Worm (Caenorhabditis elegans) whole organism, L4 larva: ENCODE results near the gene F40H3.2.

Source experiments
- aha-1 ChIP-seq: fragments of 150-350 bp; peaks from one replicate; lab custom pipeline; 2014; ENCODE audit warnings: missing biosample characterization, missing genetic modification characterization
- dmd-6 ChIP-seq: fragments of 200-800 bp; sonication (Bioruptor generic); IDR thresholded peaks from 2 replicates; pipeline ENCODE4 v1.3.6; 2022; ENCODE audit warnings: missing genetic modification reagents, missing genetic modification characterization, missing compliant biosample characterization
- dmd-8 ChIP-seq: fragments of 200-800 bp; sonication (Bioruptor generic); IDR thresholded peaks from 2 replicates; pipeline ENCODE4 v1.3.6; 2022; ENCODE audit warnings: missing genetic modification characterization, missing compliant biosample characterization
- nhr-11 ChIP-seq: fragments of 150-350 bp; optimal IDR thresholded peaks from 2 replicates; lab custom pipeline; 2014; ENCODE audit warnings: missing biosample characterization, missing genetic modification characterization
- nhr-237 ChIP-seq: sonication (generic microtip); optimal IDR thresholded peaks from 2 replicates; lab custom pipeline; 2017; ENCODE audit warnings: missing biosample characterization, missing genetic modification characterization
- nhr-77 ChIP-seq: fragments of 150-350 bp; optimal IDR thresholded peaks from 2 replicates; lab custom pipeline; 2014; ENCODE audit warnings: missing biosample characterization, missing genetic modification characterization
- pqm-1 ChIP-seq: sonication (generic microtip); optimal IDR thresholded peaks from 2 replicates; lab custom pipeline; 2017; ENCODE audit warnings: missing biosample characterization, missing genetic modification characterization
- snpc-4 ChIP-seq: fragments of 150-350 bp; optimal IDR thresholded peaks from 2 replicates; lab custom pipeline; 2014; ENCODE audit warnings: missing biosample characterization, missing genetic modification characterization
- zag-1 ChIP-seq: fragments of 150-350 bp; optimal IDR thresholded peaks from 2 replicates; lab custom pipeline; 2014; ENCODE audit warnings: missing biosample characterization, missing genetic modification characterization

DNA sequence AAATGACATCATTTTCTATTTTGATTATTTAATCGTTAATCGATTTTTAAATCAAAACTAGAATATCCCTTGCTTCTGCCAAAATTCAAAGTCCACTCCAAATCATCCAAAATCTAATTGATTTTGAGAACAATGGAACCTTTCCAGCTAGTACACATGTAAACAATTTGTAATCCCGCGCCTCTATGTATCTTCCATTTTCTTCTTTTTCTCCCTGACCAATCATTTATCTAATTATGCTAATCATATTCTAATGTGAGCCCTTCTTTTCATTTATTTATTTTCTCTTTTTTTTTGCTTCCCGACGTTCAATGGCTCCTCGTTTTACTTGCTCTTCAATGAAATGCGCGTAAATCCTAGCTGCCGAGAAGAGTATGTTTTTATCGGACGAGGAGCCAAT, 35.3 kb upstream of the F40H3.2 start:
- TF ChIP-seq pqm-1 (tag; lab: Kevin White, UChicago): no peak
- no peak for TF ChIP-seq snpc-4 (tag; lab: Kevin White, UChicago)
- no peak for TF ChIP-seq nhr-237 (tag; lab: Kevin White, UChicago)
- no peak for TF ChIP-seq zag-1 (tag; lab: Kevin White, UChicago)
- TF ChIP-seq nhr-11: no peak
- TF ChIP-seq nhr-77: no peak
- no peak for TF ChIP-seq aha-1
- TF ChIP-seq dmd-6 (GFP tag; lab: Robert Waterston, UW): no peak
- no peak for TF ChIP-seq dmd-8 (GFP tag; lab: Robert Waterston, UW)
